Fruit fly (Drosophila melanogaster): Measurements from ENCODE around the gene Coq4.

DNA sequence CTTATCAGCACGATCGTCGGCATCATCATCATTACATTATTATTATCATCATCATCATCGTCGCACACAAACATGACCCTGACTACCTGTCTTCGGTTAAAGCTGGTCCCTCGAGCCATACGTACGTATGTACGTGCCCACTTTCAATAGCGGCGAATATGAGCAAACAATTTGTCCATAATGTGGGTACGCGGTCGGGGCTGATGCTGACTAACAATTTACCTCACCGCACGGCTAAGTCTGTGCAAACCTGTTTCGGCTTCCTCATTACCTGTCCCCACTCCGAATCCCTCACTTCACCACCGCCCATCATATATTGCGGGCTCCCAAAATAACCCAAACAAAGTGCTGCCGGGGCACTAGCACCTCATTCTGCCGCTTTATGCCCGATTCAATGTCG lies 3.0 kb downstream of the Coq4 start:
- TF ChIP-seq pan (optimal IDR thresholded peaks at IDR 0.05), result no peak
- no peak for TF ChIP-seq psq (optimal IDR thresholded peaks at IDR 0.05)
- TF ChIP-seq usp (GFP tag; optimal IDR thresholded peaks at IDR 0.05), result no peak
- no peak for TF ChIP-seq Dll (optimal IDR thresholded peaks at IDR 0.05)
